Worm (Caenorhabditis elegans) whole organism, L4 larva: Measurements from ENCODE around the gene K09E9.1.

Source experiments
- D1046.2 ChIP-seq: fragments of 200-800 bp; sonication (Bioruptor generic); IDR thresholded peaks from 2 replicates; pipeline ENCODE4 v1.3.6; 2022; ENCODE audit warnings: missing genetic modification characterization, missing compliant biosample characterization
- F44E2.7 ChIP-seq: fragments of 200-800 bp; sonication (Bioruptor generic); IDR thresholded peaks from 2 replicates; pipeline ENCODE4 v2.1.2; 2022; ENCODE audit warnings: missing genetic modification characterization, missing compliant biosample characterization
- T20F7.1 ChIP-seq: fragments of 200-800 bp; sonication (Bioruptor generic); optimal IDR thresholded peaks from 2 replicates; lab custom pipeline; 2018; ENCODE audit warnings: mild to moderate bottlenecking, missing genetic modification characterization, missing compliant biosample characterization
- Y5F2A.4 ChIP-seq: fragments of 200-800 bp; sonication (Bioruptor generic); optimal IDR thresholded peaks from 2 replicates; lab custom pipeline; 2018; ENCODE audit warnings: mild to moderate bottlenecking, missing genetic modification characterization, missing compliant biosample characterization
- Y75B8A.6 ChIP-seq: fragments of 200-800 bp; sonication (Bioruptor generic); IDR thresholded peaks from 2 replicates; pipeline ENCODE4 v1.3.6; 2022; ENCODE audit warnings: missing genetic modification reagents, missing genetic modification characterization, missing compliant biosample characterization
- ZK337.2 ChIP-seq: fragments of 200-800 bp; sonication (Bioruptor generic); IDR thresholded peaks from 2 replicates; pipeline ENCODE4 v1.3.6; 2022; ENCODE audit warnings: missing genetic modification reagents, missing genetic modification characterization, missing compliant biosample characterization
- ZK546.5 ChIP-seq, 2 experiments: sonication (generic microtip); optimal IDR thresholded peaks; 2 replicates each; lab custom pipeline; 2017; ENCODE audit warnings: missing biosample characterization in 2 of 2, missing genetic modification characterization in 2 of 2
- aha-1 ChIP-seq: fragments of 150-350 bp; peaks from one replicate; lab custom pipeline; 2014; ENCODE audit warnings: missing biosample characterization, missing genetic modification characterization
- ama-1 ChIP-seq: fragments of 150-350 bp; optimal IDR thresholded peaks from 2 replicates; lab custom pipeline; 2014; ENCODE audit warnings: inconsistent platforms, mixed read lengths
- ceh-32 ChIP-seq: sonication (generic microtip); optimal IDR thresholded peaks from 2 replicates; lab custom pipeline; 2016; ENCODE audit warnings: mild to moderate bottlenecking, missing genetic modification characterization, missing compliant biosample characterization; ENCODE audit not compliant: poor library complexity
- ceh-44 ChIP-seq: fragments of 200-800 bp; sonication (Bioruptor generic); IDR thresholded peaks from 2 replicates; pipeline ENCODE4 v1.3.6; 2022; ENCODE audit warnings: missing genetic modification reagents, missing genetic modification characterization, missing compliant biosample characterization
- ceh-62 ChIP-seq: sonication (generic microtip); optimal IDR thresholded peaks from 2 replicates; lab custom pipeline; 2017; ENCODE audit warnings: missing biosample characterization, missing genetic modification characterization
- ces-1 ChIP-seq: fragments of 150-350 bp; sonication (generic microtip); optimal IDR thresholded peaks from 4 replicates; lab custom pipeline; 2014; ENCODE audit warnings: missing biosample characterization, missing genetic modification reagents, missing genetic modification characterization
- daf-12 ChIP-seq: fragments of 150-350 bp; optimal IDR thresholded peaks from 2 replicates; lab custom pipeline; 2014; ENCODE audit warnings: missing biosample characterization, missing genetic modification reagents, missing genetic modification characterization
- daf-16 ChIP-seq, 3 experiments: sonication (generic microtip); optimal IDR thresholded peaks; 2 replicates each; lab custom pipeline; 2016 to 2017; ENCODE audit warnings: missing genetic modification characterization in 3 of 3, missing genetic modification reagents in 3 of 3, mild to moderate bottlenecking in 2 of 3, missing compliant biosample characterization in 2 of 3, missing biosample characterization in 1 of 3, moderate library complexity in 1 of 3
- daf-8 ChIP-seq: fragments of 200-800 bp; sonication (Bioruptor generic); IDR thresholded peaks from 2 replicates; pipeline ENCODE4 v1.3.6; 2022; ENCODE audit warnings: missing genetic modification characterization, missing compliant biosample characterization
- dmd-6 ChIP-seq: fragments of 200-800 bp; sonication (Bioruptor generic); IDR thresholded peaks from 2 replicates; pipeline ENCODE4 v1.3.6; 2022; ENCODE audit warnings: missing genetic modification reagents, missing genetic modification characterization, missing compliant biosample characterization
- dmd-8 ChIP-seq: fragments of 200-800 bp; sonication (Bioruptor generic); IDR thresholded peaks from 2 replicates; pipeline ENCODE4 v1.3.6; 2022; ENCODE audit warnings: missing genetic modification characterization, missing compliant biosample characterization
- dmd-9 ChIP-seq: fragments of 200-800 bp; sonication (Bioruptor generic); IDR thresholded peaks from 2 replicates; pipeline ENCODE4 v1.3.6; 2022; ENCODE audit warnings: missing genetic modification reagents, missing genetic modification characterization, missing compliant biosample characterization
- dpl-1 ChIP-seq: fragments of 150-350 bp; optimal IDR thresholded peaks from 2 replicates; lab custom pipeline; 2014; ENCODE audit warnings: missing biosample characterization, missing genetic modification reagents, missing genetic modification characterization
- egl-43 ChIP-seq: fragments of 200-800 bp; sonication (Bioruptor generic); IDR thresholded peaks from 2 replicates; pipeline ENCODE4 v1.3.6; 2022; ENCODE audit warnings: missing genetic modification reagents, missing genetic modification characterization, missing compliant biosample characterization
- fos-1 ChIP-seq: fragments of 150-350 bp; optimal IDR thresholded peaks from 2 replicates; lab custom pipeline; 2014; ENCODE audit warnings: missing biosample characterization, missing genetic modification characterization
- gei-8 ChIP-seq: fragments of 200-800 bp; sonication (Bioruptor generic); optimal IDR thresholded peaks from 2 replicates; lab custom pipeline; 2018; ENCODE audit warnings: mild to moderate bottlenecking, missing genetic modification characterization, missing compliant biosample characterization
- hif-1 ChIP-seq, 2 experiments: sonication (generic microtip); optimal IDR thresholded peaks; 2 replicates each; lab custom pipeline; 2016 to 2017; ENCODE audit warnings: missing compliant biosample characterization in 2 of 2, missing genetic modification characterization in 2 of 2, missing genetic modification reagents in 2 of 2, missing genotype in 2 of 2, mild to moderate bottlenecking in 1 of 2
- lim-7 ChIP-seq: fragments of 200-800 bp; sonication (Bioruptor generic); IDR thresholded peaks from 2 replicates; pipeline ENCODE4 v1.3.6; 2022; ENCODE audit warnings: missing genetic modification characterization, missing compliant biosample characterization
- lin-15B ChIP-seq: fragments of 150-350 bp; sonication (generic microtip); optimal IDR thresholded peaks from 3 replicates; lab custom pipeline; 2014; ENCODE audit warnings: missing biosample characterization, missing genetic modification characterization
- lin-29 ChIP-seq: fragments of 200-800 bp; sonication (Bioruptor generic); IDR thresholded peaks from 2 replicates; pipeline ENCODE4 v1.3.6; 2022; ENCODE audit warnings: missing genetic modification reagents, missing genetic modification characterization, missing compliant biosample characterization
- lin-38 ChIP-seq: fragments of 200-800 bp; sonication (Bioruptor generic); IDR thresholded peaks from 2 replicates; pipeline ENCODE4 v1.3.6; 2022; ENCODE audit warnings: missing genetic modification reagents, missing genetic modification characterization, missing compliant biosample characterization
- lin-39 ChIP-seq: fragments of 150-350 bp; optimal IDR thresholded peaks from 2 replicates; lab custom pipeline; 2014; ENCODE audit warnings: missing biosample characterization, missing genetic modification reagents, missing genetic modification characterization
- madf-5 ChIP-seq, 2 experiments: fragments of 200-800 bp; sonication (Bioruptor generic); IDR thresholded peaks; 2 replicates each; pipeline ENCODE4 v1.3.6; 2022; ENCODE audit warnings: missing compliant biosample characterization in 2 of 2, missing genetic modification characterization in 2 of 2
- mxl-2 ChIP-seq: fragments of 200-800 bp; sonication (Bioruptor generic); conservative IDR thresholded peaks from 2 replicates; pipeline ENCODE4 v1.3.6; 2022; ENCODE audit warnings: missing genetic modification reagents, missing genetic modification characterization, missing compliant biosample characterization
- mxl-3 ChIP-seq: fragments of 200-800 bp; sonication (Bioruptor generic); optimal IDR thresholded peaks from 2 replicates; lab custom pipeline; 2018; ENCODE audit warnings: mild to moderate bottlenecking, missing genetic modification characterization, missing compliant biosample characterization
- nhr-102 ChIP-seq: sonication (generic microtip); optimal IDR thresholded peaks from 2 replicates; lab custom pipeline; 2016; ENCODE audit warnings: mild to moderate bottlenecking, missing genetic modification characterization, moderate library complexity, missing compliant biosample characterization
- nhr-25 ChIP-seq: sonication (generic microtip); optimal IDR thresholded peaks from 2 replicates; lab custom pipeline; 2017; ENCODE audit warnings: missing genetic modification characterization, mild to moderate bottlenecking, missing compliant biosample characterization, antibody characterized with exemption, moderate library complexity, borderline replicate concordance; ENCODE audit not compliant: insufficient read depth
- nhr-41 ChIP-seq: fragments of 200-800 bp; sonication (Bioruptor generic); IDR thresholded peaks from 2 replicates; pipeline ENCODE4 v1.3.6; 2022; ENCODE audit warnings: missing genetic modification reagents, missing genetic modification characterization, missing compliant biosample characterization
- nhr-48 ChIP-seq: sonication (generic microtip); optimal IDR thresholded peaks from 2 replicates; lab custom pipeline; 2016; ENCODE audit warnings: mild to moderate bottlenecking, missing genetic modification characterization, missing compliant biosample characterization
- nhr-76 ChIP-seq: fragments of 150-350 bp; optimal IDR thresholded peaks from 2 replicates; lab custom pipeline; 2014; ENCODE audit warnings: missing biosample characterization, missing genetic modification characterization
- nhr-77 ChIP-seq: fragments of 150-350 bp; optimal IDR thresholded peaks from 2 replicates; lab custom pipeline; 2014; ENCODE audit warnings: missing biosample characterization, missing genetic modification characterization
- php-3 ChIP-seq: fragments of 200-800 bp; sonication (Bioruptor generic); IDR thresholded peaks from 2 replicates; pipeline ENCODE4 v1.3.6; 2022; ENCODE audit warnings: missing genetic modification reagents, missing genetic modification characterization, missing compliant biosample characterization
- saeg-2 ChIP-seq: fragments of 200-800 bp; sonication (Bioruptor generic); IDR thresholded peaks from 2 replicates; pipeline ENCODE4 v1.3.6; 2022; ENCODE audit warnings: missing genetic modification reagents, missing genetic modification characterization, missing compliant biosample characterization
- skn-1 ChIP-seq: fragments of 150-350 bp; optimal IDR thresholded peaks from 2 replicates; lab custom pipeline; 2014; ENCODE audit warnings: missing biosample characterization, missing genetic modification characterization
- unc-39 ChIP-seq: sonication (generic microtip); optimal IDR thresholded peaks from 2 replicates; lab custom pipeline; 2017; ENCODE audit warnings: missing biosample characterization, missing genetic modification characterization
- zag-1 ChIP-seq: fragments of 150-350 bp; optimal IDR thresholded peaks from 2 replicates; lab custom pipeline; 2014; ENCODE audit warnings: missing biosample characterization, missing genetic modification characterization
- zfp-3 ChIP-seq: fragments of 200-800 bp; sonication (Bioruptor generic); conservative IDR thresholded peaks from 2 replicates; pipeline ENCODE4 v1.3.6; 2022; ENCODE audit warnings: missing genetic modification reagents, missing genetic modification characterization, missing compliant biosample characterization
- zip-11 ChIP-seq: fragments of 200-800 bp; sonication (Bioruptor generic); IDR thresholded peaks from 2 replicates; pipeline ENCODE4 v1.3.6; 2022; ENCODE audit warnings: missing genetic modification characterization, missing compliant biosample characterization
- ztf-11 ChIP-seq: fragments of 150-350 bp; optimal IDR thresholded peaks from 2 replicates; lab custom pipeline; 2014; ENCODE audit warnings: missing biosample characterization, missing genetic modification characterization

The K09E9.1 gene

ce11 chrX:15608593-15608992, 11.7 kb upstream of the K09E9.1 start (continued):
- TF ChIP-seq nhr-41, result no peak
- TF ChIP-seq lin-39 (tag; lab: Kevin White, UChicago), result no peak

- 0 out of 2 replicates have a peak, but pooled peaks have one; percentile 37 for TF ChIP-seq egl-43 (GFP tag; lab: Robert Waterston, UW)
- peak; percentile 82 for TF ChIP-seq aha-1 (tag; lab: Kevin White, UChicago)
- no peak for TF ChIP-seq zag-1 (tag; lab: Kevin White, UChicago)
- no peak for TF ChIP-seq lim-7 (GFP tag; lab: Robert Waterston, UW)
These were observed 10.6 kb upstream of the K09E9.1 start for ce11 chrX:15609698-15610097.

ce11 chrX:15610527-15611091, 9.7 kb upstream of the K09E9.1 start:
- no peak for TF ChIP-seq D1046.2 (GFP tag; lab: Robert Waterston, UW)
- no peak for TF ChIP-seq ceh-62 (tag; lab: Kevin White, UChicago)
- no peak for TF ChIP-seq ceh-44 (GFP tag; lab: Robert Waterston, UW)
- TF ChIP-seq ces-1 (GFP tag; lab: Kevin White, UChicago), result no peak
- no peak for TF ChIP-seq egl-43 (GFP tag; lab: Robert Waterston, UW)
- no peak for TF ChIP-seq nhr-76 (tag; lab: Kevin White, UChicago)
- no peak for TF ChIP-seq lin-29 (GFP tag; lab: Robert Waterston, UW)
- TF ChIP-seq zfp-3, result 0 out of 2 replicates have a peak, but pooled peaks have one; percentile 63
- no peak for TF ChIP-seq ztf-11
- no peak for TF ChIP-seq daf-8 (GFP tag; lab: Robert Waterston, UW)
- TF ChIP-seq dmd-6 (GFP tag; lab: Robert Waterston, UW), result peak; percentile 94
- no peak for TF ChIP-seq daf-12 (tag; lab: Kevin White, UChicago)
- no peak for TF ChIP-seq nhr-41
- TF ChIP-seq php-3, result peak; percentile 82
- TF ChIP-seq mxl-3 (GFP tag; lab: Kevin White, UChicago), result peak; percentile 68
- TF ChIP-seq ZK546.5 (tag; optimal IDR thresholded peaks at IDR 0.05; lab: Kevin White, UChicago), result no peak
- TF ChIP-seq saeg-2 (GFP tag; lab: Robert Waterston, UW), result peak; percentile 65; the same call in 1 of the 2 replicates
- TF ChIP-seq nhr-25, result no peak
- TF ChIP-seq daf-16 (GFP tag; optimal IDR thresholded peaks at IDR 0.05; lab: Kevin White, UChicago), result peak in 1 of 2 experiments; percentile 10
- peak; percentile 98 for TF ChIP-seq daf-16 (tag; optimal IDR thresholded peaks at IDR 0.05; lab: Kevin White, UChicago)
- no peak for TF ChIP-seq madf-5 (GFP tag; IDR thresholded peaks at IDR 0.05; lab: Robert Waterston, UW)
- no peak for TF ChIP-seq skn-1 (tag; lab: Kevin White, UChicago)
- TF ChIP-seq nhr-48 (tag; lab: Kevin White, UChicago), result peak; percentile 68
- 0 out of 2 replicates have a peak, but pooled peaks have one; percentile 8 for TF ChIP-seq dmd-8 (GFP tag; lab: Robert Waterston, UW)
- no peak for TF ChIP-seq unc-39 (tag; lab: Kevin White, UChicago)
- no peak for TF ChIP-seq mxl-2 (GFP tag; lab: Robert Waterston, UW)
- no peak for TF ChIP-seq F44E2.7
- TF ChIP-seq dmd-9 (GFP tag; lab: Robert Waterston, UW), result no peak
- TF ChIP-seq dpl-1, result peak; percentile 49
- TF ChIP-seq fos-1 (tag; lab: Kevin White, UChicago), result peak; percentile 81
- no peak for TF ChIP-seq lin-15B (tag; lab: Kevin White, UChicago)
- peak; percentile 81 for TF ChIP-seq T20F7.1 (GFP tag; lab: Kevin White, UChicago)
- TF ChIP-seq ama-1 (lab: Kevin White, UChicago), result peak; percentile 63
- peak; percentile 68 to 94 for TF ChIP-seq hif-1 (tag; optimal IDR thresholded peaks at IDR 0.05; lab: Kevin White, UChicago)
- TF ChIP-seq ZK337.2 (GFP tag; lab: Robert Waterston, UW), result no peak
- TF ChIP-seq Y5F2A.4 (GFP tag; lab: Kevin White, UChicago), result no peak
- TF ChIP-seq zip-11 (GFP tag; lab: Robert Waterston, UW), result no peak
- peak; percentile 79 for TF ChIP-seq nhr-102 (tag; lab: Kevin White, UChicago)
- peak; percentile 96 for TF ChIP-seq nhr-77 (tag; lab: Kevin White, UChicago)
- peak; percentile 58 for TF ChIP-seq gei-8 (GFP tag; lab: Kevin White, UChicago)
- peak; percentile 37; the same call in 1 of the 2 replicates for TF ChIP-seq lin-38 (GFP tag; lab: Robert Waterston, UW)
- TF ChIP-seq Y75B8A.6, result no peak; the same call in 1 of the 2 replicates
- no peak for TF ChIP-seq ceh-32 (tag; lab: Kevin White, UChicago)
